Worm (Caenorhabditis elegans) whole organism, L4 larva: ENCODE results near the gene Y57G11C.51.

Source experiments
- F10B5.3 ChIP-seq: sonication (generic microtip); optimal IDR thresholded peaks from 2 replicates; lab custom pipeline; 2016; ENCODE audit warnings: mild to moderate bottlenecking, missing genetic modification characterization, missing compliant biosample characterization
- ZK546.5 ChIP-seq, 2 experiments: sonication (generic microtip); optimal IDR thresholded peaks; 2 replicates each; lab custom pipeline; 2017; ENCODE audit warnings: missing biosample characterization in 2 of 2, missing genetic modification characterization in 2 of 2
- php-3 ChIP-seq: fragments of 200-800 bp; sonication (Bioruptor generic); IDR thresholded peaks from 2 replicates; pipeline ENCODE4 v1.3.6; 2022; ENCODE audit warnings: missing genetic modification reagents, missing genetic modification characterization, missing compliant biosample characterization
- snpc-4 ChIP-seq: fragments of 150-350 bp; optimal IDR thresholded peaks from 2 replicates; lab custom pipeline; 2014; ENCODE audit warnings: missing biosample characterization, missing genetic modification characterization
- zag-1 ChIP-seq: fragments of 150-350 bp; optimal IDR thresholded peaks from 2 replicates; lab custom pipeline; 2014; ENCODE audit warnings: missing biosample characterization, missing genetic modification characterization

DNA sequence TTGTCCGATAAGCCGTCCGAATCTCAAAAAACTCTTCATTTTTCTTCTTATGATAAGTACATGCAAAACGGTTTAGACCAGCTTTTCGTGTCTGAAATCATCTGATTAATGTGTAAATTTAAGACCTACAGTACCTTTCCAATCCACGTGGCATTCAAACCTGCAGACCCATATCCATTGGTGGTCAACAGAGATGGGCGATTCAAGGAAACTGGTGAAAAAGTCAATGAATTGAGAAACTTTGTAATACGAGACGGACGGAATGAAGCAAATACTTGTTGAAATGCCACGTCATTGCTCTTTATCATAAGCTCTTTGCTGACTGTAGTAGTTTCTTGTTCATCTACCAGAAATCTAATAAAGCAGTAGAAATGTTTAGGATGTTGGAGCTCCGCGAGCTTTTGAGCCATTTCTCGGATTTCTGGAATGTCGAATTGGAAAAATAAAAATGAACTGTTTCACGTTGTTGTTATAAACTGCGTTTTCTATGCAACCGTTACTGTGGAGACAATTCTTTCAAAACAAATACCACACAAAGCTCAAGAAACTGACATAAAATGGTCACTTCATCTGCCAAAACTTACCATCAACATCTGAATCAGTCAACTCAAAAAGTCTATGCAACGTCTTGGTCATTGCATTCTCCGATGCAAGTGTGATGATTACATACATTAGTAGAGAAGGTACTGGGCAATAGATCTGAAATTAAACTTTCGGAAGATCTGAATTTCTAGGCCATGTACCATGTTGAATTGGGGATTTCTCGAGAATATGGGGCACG lies 10.2 kb downstream of the Y57G11C.51 start:
- TF ChIP-seq php-3 (no peak), snpc-4 (tag; lab: Kevin White, UChicago) (no peak), zag-1 (tag; lab: Kevin White, UChicago) (no peak), ZK546.5 (tag; optimal IDR thresholded peaks at IDR 0.05; lab: Kevin White, UChicago) (no peak), F10B5.3 (no peak)
